Fruit fly (Drosophila melanogaster): ENCODE results near the gene rtp.

Gene rtp

DNA sequence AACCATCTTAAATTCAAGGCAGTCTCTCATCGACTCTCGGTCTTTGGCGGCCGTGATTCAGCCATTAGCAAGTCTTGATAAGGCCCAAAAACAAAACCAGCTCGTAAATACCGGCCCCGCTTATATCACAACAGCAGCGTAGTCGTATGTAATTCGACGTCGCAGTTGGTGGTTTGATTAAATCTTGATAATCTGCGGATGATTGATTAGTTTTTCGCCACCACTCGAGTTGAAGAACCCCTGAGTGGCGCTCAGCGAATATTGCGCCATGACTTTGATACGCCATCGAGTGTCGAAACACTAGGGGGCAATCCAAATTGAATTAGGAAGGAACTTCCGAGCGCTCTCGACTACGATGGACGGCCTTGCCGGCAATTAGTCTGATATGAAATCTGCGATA lies 41.5 kb upstream of the rtp start (continued):
- TF ChIP-seq Gug (GFP tag; IDR thresholded peaks at IDR 0.05) (no peak), tll (GFP tag; optimal IDR thresholded peaks at IDR 0.05) (no peak), Jarid2 (GFP tag; optimal IDR thresholded peaks at IDR 0.05) (no peak), CG15696 (tag; optimal IDR thresholded peaks at IDR 0.05) (no peak), Hey (tag; optimal IDR thresholded peaks at IDR 0.05) (peak; percentile 27), CG17359 (tag; optimal IDR thresholded peaks at IDR 0.05) (no peak), klu (GFP tag; IDR thresholded peaks at IDR 0.05) (no peak), CG6254 (GFP tag; optimal IDR thresholded peaks at IDR 0.05) (no peak), rib (GFP tag; IDR thresholded peaks at IDR 0.05) (0 out of 2 replicates have a peak, but pooled peaks have one; percentile 40), ase (GFP tag; IDR thresholded peaks at IDR 0.05) (no peak), Nf-YA (GFP tag; IDR thresholded peaks at IDR 0.05) (no peak), cwo (GFP tag; optimal IDR thresholded peaks at IDR 0.05) (peak; percentile 17), croc (GFP tag; conservative IDR thresholded peaks at IDR 0.05) (no peak), CG6689 (GFP tag; IDR thresholded peaks at IDR 0.05) (no peak), stwl (tag; optimal IDR thresholded peaks at IDR 0.05) (no peak), mirr (GFP tag; optimal IDR thresholded peaks at IDR 0.05) (peak; percentile 57), cg (GFP tag; optimal IDR thresholded peaks at IDR 0.05) (no peak), B-H1 (GFP tag; IDR thresholded peaks at IDR 0.05) (no peak), gro (GFP tag; optimal IDR thresholded peaks at IDR 0.05) (peak; percentile 82), ken (GFP tag; IDR thresholded peaks at IDR 0.05) (no peak), toy (GFP tag; IDR thresholded peaks at IDR 0.05) (no peak), CG10654 (GFP tag; optimal IDR thresholded peaks at IDR 0.05) (no peak), CG14014 (GFP tag; IDR thresholded peaks at IDR 0.05) (no peak), nerfin-1 (tag; optimal IDR thresholded peaks at IDR 0.05) (no peak), Dbx (GFP tag; IDR thresholded peaks at IDR 0.05) (no peak), Lim3 (GFP tag; IDR thresholded peaks at IDR 0.05) (no peak), Max (GFP tag; optimal IDR thresholded peaks at IDR 0.05) (no peak), Vsx1 (GFP tag; optimal IDR thresholded peaks at IDR 0.05) (no peak), Lhr (GFP tag; optimal IDR thresholded peaks at IDR 0.05) (no peak), grn (GFP tag; optimal IDR thresholded peaks at IDR 0.05) (peak; percentile 94), az2 (GFP tag; optimal IDR thresholded peaks at IDR 0.05) (no peak), Sin3A (optimal IDR thresholded peaks at IDR 0.05) (no peak), ash1 (GFP tag; optimal IDR thresholded peaks at IDR 0.05) (no peak), ssp (GFP tag; IDR thresholded peaks at IDR 0.05) (no peak), vvl (GFP tag; IDR thresholded peaks at IDR 0.05) (no peak), CG13287 (GFP tag; IDR thresholded peaks at IDR 0.05; ENCODE audit: partially characterized antibody) (no peak), mld (GFP tag; IDR thresholded peaks at IDR 0.05; ENCODE audit: partially characterized antibody) (no peak), Pdp1 (GFP tag; optimal IDR thresholded peaks at IDR 0.05) (peak in 1 of 2 experiments; percentile 68), seq (GFP tag; IDR thresholded peaks at IDR 0.05) (no peak), dimm (GFP tag; IDR thresholded peaks at IDR 0.05) (no peak), CG9727 (GFP tag; optimal IDR thresholded peaks at IDR 0.05) (no peak), CG6791 (GFP tag; IDR thresholded peaks at IDR 0.05; ENCODE audit: partially characterized antibody) (no peak), CG34376 (GFP tag; optimal IDR thresholded peaks at IDR 0.05) (peak; percentile 83), CG3995 (GFP tag; optimal IDR thresholded peaks at IDR 0.05) (no peak), sug (tag; optimal IDR thresholded peaks at IDR 0.05) (peak; percentile 99), Doc2 (GFP tag; IDR thresholded peaks at IDR 0.05) (no peak), CG12391 (tag; optimal IDR thresholded peaks at IDR 0.05) (no peak), Doc3 (GFP tag; IDR thresholded peaks at IDR 0.05; ENCODE audit: partially characterized antibody) (no peak), HLHmδ (GFP tag; optimal IDR thresholded peaks at IDR 0.05) (no peak), psq (GFP tag; optimal IDR thresholded peaks at IDR 0.05) (no peak), Nf-YC (tag; optimal IDR thresholded peaks at IDR 0.05) (no peak), lbe (GFP tag; optimal IDR thresholded peaks at IDR 0.05) (no peak)
